Worm (Caenorhabditis elegans) whole organism, mixed stage, embryonic: Measurements from ENCODE around the gene stg-1.

ENCODE experiments used
- bed-3 ChIP-seq: fragments of 200-800 bp; sonication (Bioruptor generic); optimal IDR thresholded peaks from 3 replicates; lab custom pipeline; 2018; ENCODE audit warnings: mild to moderate bottlenecking, missing genetic modification characterization, moderate library complexity, missing compliant biosample characterization
- cnd-1 ChIP-seq: fragments of 200-800 bp; sonication (Bioruptor generic); optimal IDR thresholded peaks from 2 replicates; lab custom pipeline; 2018; ENCODE audit warnings: mild to moderate bottlenecking, missing genetic modification characterization, missing compliant biosample characterization
- drap-1 ChIP-seq: fragments of 200-800 bp; sonication (Bioruptor generic); optimal IDR thresholded peaks from 3 replicates; lab custom pipeline; 2018; ENCODE audit warnings: mild to moderate bottlenecking, missing genetic modification characterization, missing compliant biosample characterization
- elt-3 ChIP-seq: fragments of 150-350 bp; optimal IDR thresholded peaks from 2 replicates; lab custom pipeline; 2014; ENCODE audit warnings: missing biosample characterization, missing genetic modification characterization
- flh-1 ChIP-seq: fragments of 200-800 bp; sonication (Bioruptor generic); optimal IDR thresholded peaks from 2 replicates; lab custom pipeline; 2018; ENCODE audit warnings: mild to moderate bottlenecking, missing genetic modification characterization, moderate library complexity, missing compliant biosample characterization
- ham-2 ChIP-seq: fragments of 200-800 bp; sonication (Bioruptor generic); optimal IDR thresholded peaks from 2 replicates; lab custom pipeline; 2018; ENCODE audit warnings: mild to moderate bottlenecking, missing genetic modification characterization, missing compliant biosample characterization
- lin-13 ChIP-seq: fragments of 150-350 bp; optimal IDR thresholded peaks from 2 replicates; lab custom pipeline; 2014; ENCODE audit warnings: missing biosample characterization, missing genetic modification characterization
- mab-5 ChIP-seq: fragments of 150-350 bp; optimal IDR thresholded peaks from 2 replicates; lab custom pipeline; 2014; ENCODE audit warnings: missing biosample characterization, missing genetic modification characterization
- nhr-12 ChIP-seq: fragments of 150-350 bp; optimal IDR thresholded peaks from 2 replicates; lab custom pipeline; 2014; ENCODE audit warnings: missing biosample characterization, missing genetic modification characterization
- nhr-237 ChIP-seq: fragments of 150-350 bp; optimal IDR thresholded peaks from 2 replicates; lab custom pipeline; 2014; ENCODE audit warnings: missing biosample characterization, missing genetic modification characterization
- nhr-76 ChIP-seq: sonication (generic microtip); optimal IDR thresholded peaks from 2 replicates; lab custom pipeline; 2017; ENCODE audit warnings: missing biosample characterization, missing genetic modification characterization
- pha-4 ChIP-seq: fragments of 150-350 bp; optimal IDR thresholded peaks from 2 replicates; lab custom pipeline; 2018; ENCODE audit warnings: missing biosample characterization, missing genetic modification reagents, missing genetic modification characterization
- snpc-4 ChIP-seq: fragments of 150-350 bp; optimal IDR thresholded peaks from 2 replicates; lab custom pipeline; 2014; ENCODE audit warnings: missing biosample characterization, missing genetic modification characterization
- unc-62 ChIP-seq: fragments of 150-350 bp; optimal IDR thresholded peaks from 2 replicates; lab custom pipeline; 2014; ENCODE audit warnings: missing biosample characterization, missing genetic modification reagents, missing genetic modification characterization

DNA sequence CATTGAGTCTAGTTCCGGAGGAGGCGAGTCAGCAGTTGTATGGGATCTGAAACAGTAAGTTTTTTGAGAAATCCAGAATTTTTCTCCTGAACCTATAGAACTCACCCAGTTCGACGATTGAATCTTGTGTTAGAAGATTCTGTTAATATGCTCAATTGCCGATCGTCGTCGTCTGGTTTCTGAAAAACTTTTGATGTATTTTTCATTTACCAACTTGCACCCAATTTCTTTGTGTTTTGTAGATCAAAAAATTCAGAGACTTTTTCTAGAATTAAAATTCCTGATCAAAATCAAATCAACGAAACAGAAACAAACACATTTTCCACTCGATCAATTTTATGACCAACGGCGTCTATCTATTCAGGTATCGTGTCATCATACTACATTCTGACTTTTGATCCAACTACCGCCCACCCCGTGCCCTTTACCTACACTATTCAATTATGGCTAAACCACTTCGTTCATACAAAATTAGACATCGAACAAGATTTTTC is 3.9 kb downstream of the stg-1 start, which contains the start of gene C18D1.2:
- TF ChIP-seq snpc-4 (no peak), flh-1 (no peak), mab-5 (tag; lab: Kevin White, UChicago) (no peak), ham-2 (GFP tag; lab: Kevin White, UChicago) (no peak), unc-62 (no peak), drap-1 (GFP tag; lab: Kevin White, UChicago) (no peak), lin-13 (tag; lab: Kevin White, UChicago) (no peak), nhr-12 (tag; lab: Kevin White, UChicago) (no peak), bed-3 (GFP tag; lab: Kevin White, UChicago) (no peak), cnd-1 (no peak), nhr-237 (tag; lab: Kevin White, UChicago) (no peak), pha-4 (tag; lab: Kevin White, UChicago) (no peak), elt-3 (tag; lab: Kevin White, UChicago) (no peak), nhr-76 (no peak)
